Worm (Caenorhabditis elegans) whole organism, L4 larva: ENCODE results near the gene qdpr-1.

Source experiments
- D1046.2 ChIP-seq: fragments of 200-800 bp; sonication (Bioruptor generic); IDR thresholded peaks from 2 replicates; pipeline ENCODE4 v1.3.6; 2022; ENCODE audit warnings: missing genetic modification characterization, missing compliant biosample characterization
- F37D6.2 ChIP-seq: sonication (generic microtip); optimal IDR thresholded peaks from 2 replicates; lab custom pipeline; 2016; ENCODE audit warnings: mild to moderate bottlenecking, missing genetic modification characterization, missing compliant biosample characterization
- F44E2.7 ChIP-seq: fragments of 200-800 bp; sonication (Bioruptor generic); IDR thresholded peaks from 2 replicates; pipeline ENCODE4 v2.1.2; 2022; ENCODE audit warnings: missing genetic modification characterization, missing compliant biosample characterization
- F49E8.2 ChIP-seq: sonication (generic microtip); optimal IDR thresholded peaks from 2 replicates; lab custom pipeline; 2016; ENCODE audit warnings: missing compliant biosample characterization, mild to moderate bottlenecking, missing genetic modification characterization, borderline replicate concordance
- R02D3.7 ChIP-seq: fragments of 150-350 bp; sonication (generic microtip); optimal IDR thresholded peaks from 3 replicates; lab custom pipeline; 2014; ENCODE audit warnings: missing biosample characterization, missing genetic modification characterization
- Y48G9A.11 ChIP-seq: fragments of 200-800 bp; sonication (Bioruptor generic); IDR thresholded peaks from 2 replicates; pipeline ENCODE4 v1.3.6; 2022; ENCODE audit warnings: missing genetic modification reagents, missing genetic modification characterization, missing compliant biosample characterization
- Y5F2A.4 ChIP-seq: fragments of 200-800 bp; sonication (Bioruptor generic); optimal IDR thresholded peaks from 2 replicates; lab custom pipeline; 2018; ENCODE audit warnings: mild to moderate bottlenecking, missing genetic modification characterization, missing compliant biosample characterization
- ZK337.2 ChIP-seq: fragments of 200-800 bp; sonication (Bioruptor generic); IDR thresholded peaks from 2 replicates; pipeline ENCODE4 v1.3.6; 2022; ENCODE audit warnings: missing genetic modification reagents, missing genetic modification characterization, missing compliant biosample characterization
- ZK546.5 ChIP-seq, 2 experiments: sonication (generic microtip); optimal IDR thresholded peaks; 2 replicates each; lab custom pipeline; 2017; ENCODE audit warnings: missing biosample characterization in 2 of 2, missing genetic modification characterization in 2 of 2
- aha-1 ChIP-seq: fragments of 150-350 bp; peaks from one replicate; lab custom pipeline; 2014; ENCODE audit warnings: missing biosample characterization, missing genetic modification characterization
- aly-2 ChIP-seq: sonication (generic microtip); optimal IDR thresholded peaks from 2 replicates; lab custom pipeline; 2018; ENCODE audit warnings: missing biosample characterization, missing genetic modification characterization
- attf-4 ChIP-seq: sonication (generic microtip); optimal IDR thresholded peaks from 3 replicates; lab custom pipeline; 2017; ENCODE audit warnings: missing biosample characterization, missing genetic modification characterization
- ceh-20 ChIP-seq: fragments of 200-800 bp; sonication (Bioruptor generic); IDR thresholded peaks from 2 replicates; pipeline ENCODE4 v1.3.6; 2022; ENCODE audit warnings: missing genetic modification reagents, missing genetic modification characterization, missing compliant biosample characterization
- ceh-44 ChIP-seq: fragments of 200-800 bp; sonication (Bioruptor generic); IDR thresholded peaks from 2 replicates; pipeline ENCODE4 v1.3.6; 2022; ENCODE audit warnings: missing genetic modification reagents, missing genetic modification characterization, missing compliant biosample characterization
- ceh-62 ChIP-seq: sonication (generic microtip); optimal IDR thresholded peaks from 2 replicates; lab custom pipeline; 2017; ENCODE audit warnings: missing biosample characterization, missing genetic modification characterization
- ceh-82 ChIP-seq: sonication (generic microtip); optimal IDR thresholded peaks from 2 replicates; lab custom pipeline; 2017; ENCODE audit warnings: missing biosample characterization, missing genetic modification characterization
- ctbp-1 ChIP-seq: fragments of 200-800 bp; sonication (Bioruptor generic); IDR thresholded peaks from 2 replicates; pipeline ENCODE4 v1.3.6; 2022; ENCODE audit warnings: missing genetic modification reagents, missing genetic modification characterization, missing compliant biosample characterization
- daf-16 ChIP-seq, 3 experiments: sonication (generic microtip); optimal IDR thresholded peaks; 2 replicates each; lab custom pipeline; 2016 to 2017; ENCODE audit warnings: missing genetic modification characterization in 3 of 3, missing genetic modification reagents in 3 of 3, mild to moderate bottlenecking in 2 of 3, missing compliant biosample characterization in 2 of 3, missing biosample characterization in 1 of 3, moderate library complexity in 1 of 3
- daf-8 ChIP-seq: fragments of 200-800 bp; sonication (Bioruptor generic); IDR thresholded peaks from 2 replicates; pipeline ENCODE4 v1.3.6; 2022; ENCODE audit warnings: missing genetic modification characterization, missing compliant biosample characterization
- dmd-8 ChIP-seq: fragments of 200-800 bp; sonication (Bioruptor generic); IDR thresholded peaks from 2 replicates; pipeline ENCODE4 v1.3.6; 2022; ENCODE audit warnings: missing genetic modification characterization, missing compliant biosample characterization
- dmd-9 ChIP-seq: fragments of 200-800 bp; sonication (Bioruptor generic); IDR thresholded peaks from 2 replicates; pipeline ENCODE4 v1.3.6; 2022; ENCODE audit warnings: missing genetic modification reagents, missing genetic modification characterization, missing compliant biosample characterization
- dpl-1 ChIP-seq: fragments of 150-350 bp; optimal IDR thresholded peaks from 2 replicates; lab custom pipeline; 2014; ENCODE audit warnings: missing biosample characterization, missing genetic modification reagents, missing genetic modification characterization
- dve-1 ChIP-seq: sonication (generic microtip); optimal IDR thresholded peaks from 2 replicates; lab custom pipeline; 2017; ENCODE audit warnings: antibody characterized with exemption, mild to moderate bottlenecking, missing genetic modification characterization, missing compliant biosample characterization; ENCODE audit not compliant: insufficient read depth
- fkh-10 ChIP-seq: fragments of 150-350 bp; optimal IDR thresholded peaks from 2 replicates; lab custom pipeline; 2014; ENCODE audit warnings: missing biosample characterization, missing genetic modification reagents, missing genetic modification characterization
- gei-8 ChIP-seq: fragments of 200-800 bp; sonication (Bioruptor generic); optimal IDR thresholded peaks from 2 replicates; lab custom pipeline; 2018; ENCODE audit warnings: mild to moderate bottlenecking, missing genetic modification characterization, missing compliant biosample characterization
- hif-1 ChIP-seq, 2 experiments: sonication (generic microtip); optimal IDR thresholded peaks; 2 replicates each; lab custom pipeline; 2016 to 2017; ENCODE audit warnings: missing compliant biosample characterization in 2 of 2, missing genetic modification characterization in 2 of 2, missing genetic modification reagents in 2 of 2, missing genotype in 2 of 2, mild to moderate bottlenecking in 1 of 2
- jun-1 ChIP-seq: fragments of 150-350 bp; optimal IDR thresholded peaks from 2 replicates; lab custom pipeline; 2014; ENCODE audit warnings: missing biosample characterization, missing genetic modification reagents, missing genetic modification characterization
- lin-13 ChIP-seq: fragments of 150-350 bp; optimal IDR thresholded peaks from 2 replicates; lab custom pipeline; 2014; ENCODE audit warnings: missing biosample characterization, missing genetic modification reagents, missing genetic modification characterization
- lin-15B ChIP-seq: fragments of 150-350 bp; sonication (generic microtip); optimal IDR thresholded peaks from 3 replicates; lab custom pipeline; 2014; ENCODE audit warnings: missing biosample characterization, missing genetic modification characterization
- lin-38 ChIP-seq: fragments of 200-800 bp; sonication (Bioruptor generic); IDR thresholded peaks from 2 replicates; pipeline ENCODE4 v1.3.6; 2022; ENCODE audit warnings: missing genetic modification reagents, missing genetic modification characterization, missing compliant biosample characterization
- lir-3 ChIP-seq: sonication (generic microtip); optimal IDR thresholded peaks from 2 replicates; lab custom pipeline; 2016; ENCODE audit warnings: mild to moderate bottlenecking, missing genetic modification characterization, missing compliant biosample characterization
- mdt-29 ChIP-seq: fragments of 200-800 bp; sonication (Bioruptor generic); IDR thresholded peaks from 2 replicates; pipeline ENCODE4 v1.3.6; 2022; ENCODE audit warnings: missing genetic modification reagents, missing genetic modification characterization, missing compliant biosample characterization
- mep-1 ChIP-seq: fragments of 150-350 bp; sonication (generic microtip); optimal IDR thresholded peaks from 3 replicates; lab custom pipeline; 2014; ENCODE audit warnings: missing biosample characterization, missing genetic modification characterization
- nhr-10 ChIP-seq: fragments of 150-350 bp; optimal IDR thresholded peaks from 2 replicates; lab custom pipeline; 2014; ENCODE audit warnings: missing biosample characterization, missing genetic modification characterization
- nhr-102 ChIP-seq: sonication (generic microtip); optimal IDR thresholded peaks from 2 replicates; lab custom pipeline; 2016; ENCODE audit warnings: mild to moderate bottlenecking, missing genetic modification characterization, moderate library complexity, missing compliant biosample characterization
- nhr-11 ChIP-seq: fragments of 150-350 bp; optimal IDR thresholded peaks from 2 replicates; lab custom pipeline; 2014; ENCODE audit warnings: missing biosample characterization, missing genetic modification characterization
- nhr-25 ChIP-seq: sonication (generic microtip); optimal IDR thresholded peaks from 2 replicates; lab custom pipeline; 2017; ENCODE audit warnings: missing genetic modification characterization, mild to moderate bottlenecking, missing compliant biosample characterization, antibody characterized with exemption, moderate library complexity, borderline replicate concordance; ENCODE audit not compliant: insufficient read depth
- nhr-48 ChIP-seq: sonication (generic microtip); optimal IDR thresholded peaks from 2 replicates; lab custom pipeline; 2016; ENCODE audit warnings: mild to moderate bottlenecking, missing genetic modification characterization, missing compliant biosample characterization
- nhr-77 ChIP-seq: fragments of 150-350 bp; optimal IDR thresholded peaks from 2 replicates; lab custom pipeline; 2014; ENCODE audit warnings: missing biosample characterization, missing genetic modification characterization
- pha-4 ChIP-seq, 2 experiments: fragments of 150-350 bp in 1 of 2; fragments of 200-800 bp in 1 of 2; sonication (Bioruptor generic) in 1 of 2; IDR thresholded peaks in 1 of 2; optimal IDR thresholded peaks in 1 of 2; 2 replicates each; pipeline versions ENCODE4 v1.3.6 to Lab custom; 2014 to 2022; ENCODE audit warnings: missing genetic modification characterization in 2 of 2, missing genetic modification reagents in 2 of 2, missing biosample characterization in 1 of 2, missing compliant biosample characterization in 1 of 2
- php-3 ChIP-seq: fragments of 200-800 bp; sonication (Bioruptor generic); IDR thresholded peaks from 2 replicates; pipeline ENCODE4 v1.3.6; 2022; ENCODE audit warnings: missing genetic modification reagents, missing genetic modification characterization, missing compliant biosample characterization
- pqm-1 ChIP-seq: sonication (generic microtip); optimal IDR thresholded peaks from 2 replicates; lab custom pipeline; 2017; ENCODE audit warnings: missing biosample characterization, missing genetic modification characterization
- rbr-2 ChIP-seq: sonication (generic microtip); optimal IDR thresholded peaks from 2 replicates; lab custom pipeline; 2016; ENCODE audit warnings: missing genotype, missing genetic modification characterization, missing compliant biosample characterization
- sdz-12 ChIP-seq: fragments of 200-800 bp; sonication (Bioruptor generic); optimal IDR thresholded peaks from 2 replicates; lab custom pipeline; 2018; ENCODE audit warnings: mild to moderate bottlenecking, missing genetic modification characterization, missing compliant biosample characterization
- snpc-4 ChIP-seq: fragments of 150-350 bp; optimal IDR thresholded peaks from 2 replicates; lab custom pipeline; 2014; ENCODE audit warnings: missing biosample characterization, missing genetic modification characterization
- spr-3 ChIP-seq: fragments of 200-800 bp; sonication (Bioruptor generic); optimal IDR thresholded peaks from 2 replicates; lab custom pipeline; 2018; ENCODE audit warnings: mild to moderate bottlenecking, missing genetic modification characterization, missing compliant biosample characterization
- tra-1 ChIP-seq: fragments of 200-800 bp; sonication (Bioruptor generic); IDR thresholded peaks from 2 replicates; pipeline ENCODE4 v1.3.6; 2022; ENCODE audit warnings: missing genetic modification reagents, missing genetic modification characterization, missing compliant biosample characterization
- unc-62 ChIP-seq, 3 experiments: fragments of 150-350 bp in 1 of 3; sonication (generic microtip); optimal IDR thresholded peaks in 2 of 3; peaks in 1 of 3; 1 replicate in 1 of 3; 2 replicates in 2 of 3; lab custom pipeline; 2014 to 2017; ENCODE audit warnings: missing biosample characterization in 3 of 3, missing genetic modification characterization in 3 of 3, missing genetic modification reagents in 3 of 3, missing genotype in 1 of 3
- zip-11 ChIP-seq: fragments of 200-800 bp; sonication (Bioruptor generic); IDR thresholded peaks from 2 replicates; pipeline ENCODE4 v1.3.6; 2022; ENCODE audit warnings: missing genetic modification characterization, missing compliant biosample characterization
- ztf-11 ChIP-seq: fragments of 150-350 bp; optimal IDR thresholded peaks from 2 replicates; lab custom pipeline; 2014; ENCODE audit warnings: missing biosample characterization, missing genetic modification characterization

qdpr-1 gene

DNA sequence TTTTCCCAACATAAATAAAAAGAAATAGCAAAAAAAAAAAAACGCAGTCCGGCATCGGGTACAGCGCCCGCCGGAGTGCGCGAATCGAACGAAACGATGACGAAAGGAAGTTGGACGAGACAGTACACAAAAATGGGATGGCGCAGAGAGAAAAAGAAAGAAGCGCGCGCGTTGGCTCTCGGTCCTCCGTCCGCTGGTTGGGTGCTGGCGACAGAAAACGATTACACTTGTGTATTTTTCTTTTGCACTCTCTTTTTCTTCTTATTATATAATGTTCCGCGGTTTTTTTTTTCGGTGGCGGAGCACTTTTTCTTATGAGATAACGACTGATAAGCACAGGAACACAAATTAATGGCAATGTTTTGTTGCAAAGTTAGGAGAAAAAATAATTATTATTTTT lies 16.5 kb upstream of the qdpr-1 start (continued):
- TF ChIP-seq aly-2 (tag; lab: Kevin White, UChicago), result no peak
- TF ChIP-seq daf-8 (GFP tag; lab: Robert Waterston, UW), result no peak
- peak in 1 of 2 experiments; percentile 55 for TF ChIP-seq hif-1 (tag; optimal IDR thresholded peaks at IDR 0.05; lab: Kevin White, UChicago)
- TF ChIP-seq dpl-1 (GFP tag; lab: Kevin White, UChicago), result no peak
- TF ChIP-seq aha-1 (tag; lab: Kevin White, UChicago), result peak; percentile 95
- no peak for TF ChIP-seq snpc-4 (tag; lab: Kevin White, UChicago)
- TF ChIP-seq ZK337.2, result no peak
- TF ChIP-seq ztf-11 (tag; lab: Kevin White, UChicago), result no peak
- TF ChIP-seq fkh-10, result no peak
- TF ChIP-seq dmd-8 (GFP tag; lab: Robert Waterston, UW), result no peak
- TF ChIP-seq F44E2.7 (GFP tag; lab: Robert Waterston, UW), result no peak
- TF ChIP-seq ceh-82 (tag; lab: Kevin White, UChicago), result no peak
- no peak for TF ChIP-seq ceh-44 (GFP tag; lab: Robert Waterston, UW)
- TF ChIP-seq R02D3.7, result no peak
- TF ChIP-seq attf-4, result no peak
- no peak for TF ChIP-seq ceh-20 (GFP tag; lab: Robert Waterston, UW)
- TF ChIP-seq ctbp-1 (GFP tag; lab: Robert Waterston, UW), result 0 out of 2 replicates have a peak, but pooled peaks have one; percentile 25
- TF ChIP-seq lir-3 (tag; lab: Kevin White, UChicago), result no peak
- no peak for TF ChIP-seq lin-13 (GFP tag; lab: Kevin White, UChicago)
- TF ChIP-seq daf-16 (GFP tag; optimal IDR thresholded peaks at IDR 0.05; lab: Kevin White, UChicago), result peak in 1 of 2 experiments; percentile 10
- peak; percentile 87 for TF ChIP-seq daf-16 (tag; optimal IDR thresholded peaks at IDR 0.05; lab: Kevin White, UChicago)
- peak; percentile 55 for TF ChIP-seq dve-1 (tag; lab: Kevin White, UChicago)
- no peak for TF ChIP-seq gei-8
- TF ChIP-seq lin-38, result peak; percentile 33; the same call in 1 of the 2 replicates
- no peak for TF ChIP-seq mdt-29 (GFP tag; lab: Robert Waterston, UW)
- no peak for TF ChIP-seq jun-1 (tag; lab: Kevin White, UChicago)
- TF ChIP-seq pha-4 (GFP tag; IDR thresholded peaks at IDR 0.05; lab: Robert Waterston, UW), result peak; percentile 36; the same call in 1 of the 2 replicates
- no peak for TF ChIP-seq pha-4 (tag; optimal IDR thresholded peaks at IDR 0.05; lab: Kevin White, UChicago)
- no peak for TF ChIP-seq nhr-10 (tag; lab: Kevin White, UChicago)
- no peak for TF ChIP-seq zip-11
- TF ChIP-seq nhr-25 (tag; lab: Kevin White, UChicago), result no peak
- no peak for TF ChIP-seq F49E8.2 (tag; lab: Kevin White, UChicago)
- 0 out of 2 replicates have a peak, but pooled peaks have one; percentile 48 for TF ChIP-seq php-3 (GFP tag; lab: Robert Waterston, UW)
- TF ChIP-seq dmd-9 (GFP tag; lab: Robert Waterston, UW), result no peak
- TF ChIP-seq ceh-62, result no peak
- no peak for TF ChIP-seq lin-15B (tag; lab: Kevin White, UChicago)
- peak; percentile 51 for TF ChIP-seq nhr-77 (tag; lab: Kevin White, UChicago)
- no peak for TF ChIP-seq F37D6.2 (tag; lab: Kevin White, UChicago)
- peak; percentile 72 for TF ChIP-seq nhr-48 (tag; lab: Kevin White, UChicago)
- no peak for TF ChIP-seq sdz-12
- TF ChIP-seq Y48G9A.11 (GFP tag; lab: Robert Waterston, UW), result no peak
- TF ChIP-seq D1046.2 (GFP tag; lab: Robert Waterston, UW), result no peak
- peak; percentile 79 for TF ChIP-seq pqm-1 (tag; lab: Kevin White, UChicago)
- no peak for TF ChIP-seq ZK546.5 (tag; optimal IDR thresholded peaks at IDR 0.05; lab: Kevin White, UChicago)
- TF ChIP-seq tra-1 (GFP tag; lab: Robert Waterston, UW), result peak; percentile 64; the same call in 1 of the 2 replicates
- TF ChIP-seq spr-3 (GFP tag; lab: Kevin White, UChicago), result no peak
- TF ChIP-seq Y5F2A.4, result no peak
- TF ChIP-seq unc-62 (GFP tag; optimal IDR thresholded peaks at IDR 0.05 in 1 of 2; lab: Kevin White, UChicago), result no peak
- no peak for TF ChIP-seq unc-62 (tag; optimal IDR thresholded peaks at IDR 0.05; lab: Kevin White, UChicago)
- TF ChIP-seq rbr-2 (tag; lab: Kevin White, UChicago), result peak; percentile 65
- peak; percentile 69 for TF ChIP-seq mep-1
- TF ChIP-seq nhr-102 (tag; lab: Kevin White, UChicago), result no peak
- TF ChIP-seq nhr-11, result no peak
